Fruit fly (Drosophila melanogaster) whole organism, embryonic: Measurements from ENCODE around the gene DIP2.

ENCODE experiments used
- Asciz ChIP-seq: fragments of 200-800 bp; sonication (Bioruptor generic); optimal IDR thresholded peaks from 2 replicates; lab custom pipeline; 2017; ENCODE audit warnings: missing biosample characterization, mild to moderate bottlenecking, missing genetic modification characterization, missing genetic modification reagents
- CG14667 ChIP-seq: fragments of 200-800 bp; sonication (Bioruptor generic); IDR thresholded peaks from 2 replicates; pipeline ENCODE4 v1.3.6; 2022; ENCODE audit warnings: missing biosample characterization, missing genetic modification characterization
- CG15514 ChIP-seq: fragments of 200-800 bp; sonication (Bioruptor generic); optimal IDR thresholded peaks from 3 replicates; lab custom pipeline; 2017; ENCODE audit warnings: missing biosample characterization, missing genetic modification characterization, mild to moderate bottlenecking, moderate library complexity, missing genetic modification reagents
- CG18764 ChIP-seq: fragments of 200-800 bp; sonication (Bioruptor generic); optimal IDR thresholded peaks from 3 replicates; lab custom pipeline; 2016; ENCODE audit warnings: missing biosample characterization, missing genetic modification characterization
- CG2712 ChIP-seq: fragments of 200-800 bp; optimal IDR thresholded peaks from 3 replicates; lab custom pipeline; 2019; ENCODE audit warnings: missing biosample characterization, mild to moderate bottlenecking, missing genetic modification characterization, moderate library complexity
- CG2889 ChIP-seq: fragments of 200-800 bp; sonication (Bioruptor generic); IDR thresholded peaks from 3 replicates; pipeline ENCODE4 v1.3.6; 2022; ENCODE audit warnings: missing biosample characterization, missing genetic modification characterization
- CG32772 ChIP-seq: fragments of 200-800 bp; sonication (Bioruptor generic); IDR thresholded peaks from 2 replicates; pipeline ENCODE4 v1.3.6; 2022; ENCODE audit warnings: missing biosample characterization, missing genetic modification characterization
- CG34376 ChIP-seq: fragments of 200-800 bp; sonication (Bioruptor generic); optimal IDR thresholded peaks from 2 replicates; lab custom pipeline; 2018; ENCODE audit warnings: missing biosample characterization, mild to moderate bottlenecking, missing genetic modification characterization
- CG5180 ChIP-seq: fragments of 200-800 bp; sonication (Bioruptor generic); optimal IDR thresholded peaks from 3 replicates; lab custom pipeline; 2017; ENCODE audit warnings: missing biosample characterization, missing genetic modification characterization, mild to moderate bottlenecking, moderate library complexity, missing genetic modification reagents
- CG6254 ChIP-seq: fragments of 200-800 bp; sonication (Bioruptor generic); optimal IDR thresholded peaks from 3 replicates; lab custom pipeline; 2017; ENCODE audit warnings: mild to moderate bottlenecking, missing biosample characterization, missing genetic modification reagents, missing genetic modification characterization
- CG6683 ChIP-seq: fragments of 200-800 bp; sonication (Bioruptor generic); optimal IDR thresholded peaks from 2 replicates; lab custom pipeline; 2017; ENCODE audit warnings: missing biosample characterization, mild to moderate bottlenecking, missing genetic modification characterization, missing genetic modification reagents
- CG6854 ChIP-seq: fragments of 200-800 bp; sonication (Bioruptor generic); optimal IDR thresholded peaks from 3 replicates; lab custom pipeline; 2017; ENCODE audit warnings: missing biosample characterization, mild to moderate bottlenecking, missing genetic modification characterization
- CG7786 ChIP-seq: fragments of 200-800 bp; sonication (Bioruptor generic); optimal IDR thresholded peaks from 2 replicates; lab custom pipeline; 2016; ENCODE audit warnings: missing biosample characterization, missing genetic modification characterization
- CG8944 ChIP-seq: fragments of 200-800 bp; sonication (Bioruptor generic); optimal IDR thresholded peaks from 3 replicates; lab custom pipeline; 2016; ENCODE audit warnings: missing biosample characterization, missing genetic modification characterization
- CkIIα-i1 ChIP-seq: fragments of 200-800 bp; sonication (Bioruptor generic); IDR thresholded peaks from 2 replicates; pipeline ENCODE4 v1.3.6; 2022; ENCODE audit warnings: missing biosample characterization, missing genetic modification characterization
- D ChIP-seq, 2 experiments: fragments of 200-800 bp in 1 of 2; fragments of >200 bp in 1 of 2; sonication (Bioruptor generic) in 1 of 2; optimal IDR thresholded peaks; 2 replicates in 1 of 2; 3 replicates in 1 of 2; lab custom pipeline; 2017; ENCODE audit warnings: mild to moderate bottlenecking in 1 of 2, missing biosample characterization in 1 of 2, missing genetic modification characterization in 1 of 2, missing genetic modification reagents in 1 of 2
- Fer1 ChIP-seq: fragments of 200-800 bp; sonication (Bioruptor generic); optimal IDR thresholded peaks from 2 replicates; lab custom pipeline; 2017; ENCODE audit warnings: missing biosample characterization, mild to moderate bottlenecking, missing genetic modification characterization
- HmgD ChIP-seq: fragments of 200-800 bp; sonication (Bioruptor generic); optimal IDR thresholded peaks from 3 replicates; lab custom pipeline; 2016; ENCODE audit warnings: missing biosample characterization, missing genetic modification characterization
- Jarid2 ChIP-seq: fragments of 200-800 bp; sonication (Bioruptor generic); optimal IDR thresholded peaks from 3 replicates; lab custom pipeline; 2017; ENCODE audit warnings: mild to moderate bottlenecking, missing biosample characterization, missing genetic modification reagents, missing genetic modification characterization
- Lpt ChIP-seq: fragments of >200 bp; optimal IDR thresholded peaks from 2 replicates; lab custom pipeline; 2018; ENCODE audit warnings: missing biosample characterization, missing genetic modification characterization
- MBD-R2 ChIP-seq: fragments of 200-800 bp; sonication (Bioruptor generic); IDR thresholded peaks from 2 replicates; pipeline ENCODE4 v1.3.6; 2022; ENCODE audit warnings: missing biosample characterization, missing genetic modification characterization
- Opbp ChIP-seq: fragments of 200-800 bp; sonication (Bioruptor generic); IDR thresholded peaks from 3 replicates; pipeline ENCODE4 v1.3.6; 2022; ENCODE audit warnings: missing biosample characterization, missing genetic modification characterization; ENCODE audit not compliant: partially characterized antibody
- PHDP ChIP-seq: fragments of 200-800 bp; sonication (Bioruptor generic); optimal IDR thresholded peaks from 3 replicates; lab custom pipeline; 2018; ENCODE audit warnings: missing biosample characterization, mild to moderate bottlenecking, missing genetic modification characterization, moderate library complexity
- Rx ChIP-seq: fragments of 200-800 bp; sonication (Bioruptor generic); IDR thresholded peaks from 2 replicates; pipeline ENCODE4 v1.3.6; 2022; ENCODE audit warnings: missing biosample characterization, missing genetic modification characterization
- Xrp1 ChIP-seq: fragments of 200-800 bp; sonication (Bioruptor generic); IDR thresholded peaks from 2 replicates; pipeline ENCODE4 v1.3.6; 2022; ENCODE audit warnings: missing biosample characterization, missing genetic modification characterization
- YL-1 ChIP-seq: fragments of 200-800 bp; sonication (Bioruptor generic); optimal IDR thresholded peaks from 3 replicates; lab custom pipeline; 2017; ENCODE audit warnings: missing biosample characterization, mild to moderate bottlenecking, missing genetic modification characterization
- ato ChIP-seq: fragments of 200-800 bp; sonication (Bioruptor generic); IDR thresholded peaks from 2 replicates; pipeline ENCODE4 v1.3.6; 2022; ENCODE audit warnings: missing biosample characterization, missing genetic modification characterization; ENCODE audit not compliant: partially characterized antibody
- bab2 ChIP-seq: fragments of 200-800 bp; sonication (Bioruptor generic); optimal IDR thresholded peaks from 2 replicates; lab custom pipeline; 2016; ENCODE audit warnings: missing biosample characterization, missing genetic modification characterization
- bbx ChIP-seq: fragments of 200-800 bp; sonication (Bioruptor generic); IDR thresholded peaks from 2 replicates; pipeline ENCODE4 v1.3.6; 2022; ENCODE audit warnings: missing biosample characterization, missing genetic modification characterization; ENCODE audit not compliant: partially characterized antibody
- bigmax ChIP-seq: fragments of 200-800 bp; sonication (Bioruptor generic); optimal IDR thresholded peaks from 2 replicates; lab custom pipeline; 2018; ENCODE audit warnings: missing biosample characterization, mild to moderate bottlenecking, missing genetic modification characterization
- bowl ChIP-seq: fragments of 200-800 bp; sonication (Bioruptor generic); IDR thresholded peaks from 2 replicates; pipeline ENCODE4 v1.3.6; 2022; ENCODE audit warnings: missing biosample characterization, missing genetic modification characterization
- croc ChIP-seq: fragments of 200-800 bp; sonication (Bioruptor generic); conservative IDR thresholded peaks from 3 replicates; pipeline ENCODE4 v1.3.6; 2022; ENCODE audit warnings: missing biosample characterization, missing genetic modification characterization
- disco-r ChIP-seq: fragments of 200-800 bp; sonication (Bioruptor generic); optimal IDR thresholded peaks from 2 replicates; lab custom pipeline; 2016; ENCODE audit warnings: missing biosample characterization, missing genetic modification characterization
- en ChIP-seq: fragments of 200-800 bp; sonication (Bioruptor generic); optimal IDR thresholded peaks from 2 replicates; lab custom pipeline; 2016; ENCODE audit warnings: missing biosample characterization, missing genetic modification characterization
- her ChIP-seq: fragments of 200-800 bp; sonication (Bioruptor generic); optimal IDR thresholded peaks from 2 replicates; lab custom pipeline; 2016; ENCODE audit warnings: missing biosample characterization, missing genetic modification characterization
- nerfin-1 ChIP-seq: fragments of 200-800 bp; sonication (Bioruptor generic); optimal IDR thresholded peaks from 3 replicates; lab custom pipeline; 2019; ENCODE audit warnings: missing biosample characterization, mild to moderate bottlenecking, missing genetic modification characterization, moderate library complexity
- nom ChIP-seq: fragments of 200-800 bp; sonication (Bioruptor generic); optimal IDR thresholded peaks from 2 replicates; lab custom pipeline; 2017; ENCODE audit warnings: missing biosample characterization, missing genetic modification characterization, mild to moderate bottlenecking, moderate library complexity, missing genetic modification reagents
- odd ChIP-seq: fragments of 200-800 bp; sonication (Bioruptor generic); optimal IDR thresholded peaks from 2 replicates; lab custom pipeline; 2017; ENCODE audit warnings: missing biosample characterization, mild to moderate bottlenecking, missing genetic modification characterization
- ro ChIP-seq: fragments of 200-800 bp; sonication (Bioruptor generic); IDR thresholded peaks from 2 replicates; pipeline ENCODE4 v1.3.6; 2022; ENCODE audit warnings: missing biosample characterization, missing genetic modification characterization
- sug ChIP-seq: fragments of 200-800 bp; optimal IDR thresholded peaks from 2 replicates; lab custom pipeline; 2019; ENCODE audit warnings: missing biosample characterization, mild to moderate bottlenecking, missing genetic modification characterization, moderate library complexity
- tgo ChIP-seq: fragments of 200-800 bp; sonication (Bioruptor generic); IDR thresholded peaks from 3 replicates; pipeline ENCODE4 v1.3.6; 2022; ENCODE audit warnings: missing biosample characterization, missing genetic modification characterization
- tna ChIP-seq: fragments of 200-800 bp; sonication (Bioruptor generic); IDR thresholded peaks from 2 replicates; pipeline ENCODE4 v1.3.6; 2022; ENCODE audit warnings: missing biosample characterization, missing genetic modification characterization; ENCODE audit not compliant: partially characterized antibody
- trem ChIP-seq: fragments of 200-800 bp; optimal IDR thresholded peaks from 3 replicates; lab custom pipeline; 2019; ENCODE audit warnings: missing biosample characterization, mild to moderate bottlenecking, missing genetic modification characterization, moderate library complexity
- trh ChIP-seq: fragments of 200-800 bp; sonication (Bioruptor generic); optimal IDR thresholded peaks from 2 replicates; lab custom pipeline; 2016; ENCODE audit warnings: missing biosample characterization, missing genetic modification characterization
- ttk ChIP-seq: fragments of 200-800 bp; sonication (Bioruptor generic); IDR thresholded peaks from 2 replicates; pipeline ENCODE4 v2.1.2; 2022; ENCODE audit warnings: missing biosample characterization, missing genetic modification characterization
- vnd ChIP-seq: fragments of 200-800 bp; sonication (Bioruptor generic); IDR thresholded peaks from 3 replicates; pipeline ENCODE4 v1.3.6; 2022; ENCODE audit warnings: missing biosample characterization, missing genetic modification characterization; ENCODE audit not compliant: partially characterized antibody
- wdn ChIP-seq: fragments of 200-800 bp; sonication (Bioruptor generic); IDR thresholded peaks from 2 replicates; pipeline ENCODE4 v1.3.6; 2022; ENCODE audit warnings: missing biosample characterization, missing genetic modification characterization

Gene DIP2

dm6 chr3L:211200-211599 is 46.6 kb downstream of the DIP2 start, which contains the start of gene Prp4k (continued):
- TF ChIP-seq en (GFP tag; lab: Kevin White, UChicago) (no peak), Opbp (GFP tag; lab: Robert Waterston, UW) (0 out of 3 replicates have a peak, but pooled peaks have one; percentile 41), ro (GFP tag; lab: Robert Waterston, UW) (no peak), MBD-R2 (GFP tag; lab: Robert Waterston, UW) (peak; percentile 61), bigmax (GFP tag; lab: Kevin White, UChicago) (peak; percentile 56), CG14667 (GFP tag; lab: Robert Waterston, UW) (no peak), CG6254 (GFP tag; lab: Kevin White, UChicago) (no peak), trem (tag; lab: Kevin White, UChicago) (peak; percentile 41), CG15514 (GFP tag; lab: Kevin White, UChicago) (peak; percentile 39), YL-1 (GFP tag; lab: Kevin White, UChicago) (peak; percentile 72), nom (GFP tag; lab: Kevin White, UChicago) (peak; percentile 49)

dm6 chr3L:205723-206284 is 52.0 kb downstream of the DIP2 start, which contains the start of the genes Gk1 and CG13876:
TSS of gene Gk1 (minus strand) at chr3L:205844.
TSS of gene CG13876 (plus strand) at chr3L:206134.
- TF ChIP-seq PHDP (tag; lab: Kevin White, UChicago) (peak; percentile 99), tgo (GFP tag; lab: Robert Waterston, UW) (peak; percentile 94), trh (peak; percentile 77), her (GFP tag; lab: Kevin White, UChicago) (peak; percentile 47), odd (peak; percentile 93), CG2889 (peak; percentile 69), tna (GFP tag; lab: Robert Waterston, UW) (no peak), CG5180 (GFP tag; lab: Kevin White, UChicago) (peak; percentile 86), CG7786 (GFP tag; lab: Kevin White, UChicago) (peak; percentile 62), Fer1 (peak; percentile 98), CG6854 (peak; percentile 94), CG15514 (GFP tag; lab: Kevin White, UChicago) (peak; percentile 91), Jarid2 (GFP tag; lab: Kevin White, UChicago) (no peak), nerfin-1 (tag; lab: Kevin White, UChicago) (peak; percentile 95), HmgD (GFP tag; lab: Kevin White, UChicago) (no peak), bab2 (GFP tag; lab: Kevin White, UChicago) (peak; percentile 42), Asciz (peak; percentile 93), disco-r (GFP tag; lab: Kevin White, UChicago) (no peak), CG32772 (GFP tag; lab: Robert Waterston, UW) (peak; percentile 84), croc (GFP tag; lab: Robert Waterston, UW) (peak; percentile 80), Lpt (GFP tag; lab: Kevin White, UChicago) (no peak), wdn (GFP tag; lab: Robert Waterston, UW) (peak; percentile 94), D (optimal IDR thresholded peaks at IDR 0.05; lab: Kevin White, UChicago) (no peak), D (GFP tag; optimal IDR thresholded peaks at IDR 0.05; lab: Kevin White, UChicago) (peak; percentile 84), CG18764 (peak; percentile 85), CkIIα-i1 (GFP tag; lab: Robert Waterston, UW) (peak; percentile 41; the same call in 1 of the 2 replicates), CG8944 (GFP tag; lab: Kevin White, UChicago) (peak; percentile 17), ttk (GFP tag; lab: Robert Waterston, UW) (peak; percentile 93), bbx (GFP tag; lab: Robert Waterston, UW) (no peak), Xrp1 (GFP tag; lab: Robert Waterston, UW) (peak; percentile 97), CG2712 (peak; percentile 98), ato (GFP tag; lab: Robert Waterston, UW) (no peak), sug (tag; lab: Kevin White, UChicago) (peak; percentile 96), trem (tag; lab: Kevin White, UChicago) (peak; percentile 93), Rx (GFP tag; lab: Robert Waterston, UW) (peak; percentile 86), CG6683 (peak; percentile 92), CG34376 (GFP tag; lab: Kevin White, UChicago) (peak; percentile 98), vnd (GFP tag; lab: Robert Waterston, UW) (no peak), bowl (GFP tag; lab: Robert Waterston, UW) (peak; percentile 85)
